Worm (Caenorhabditis elegans): ENCODE measurements around the gene ZK1248.17.

DNA sequence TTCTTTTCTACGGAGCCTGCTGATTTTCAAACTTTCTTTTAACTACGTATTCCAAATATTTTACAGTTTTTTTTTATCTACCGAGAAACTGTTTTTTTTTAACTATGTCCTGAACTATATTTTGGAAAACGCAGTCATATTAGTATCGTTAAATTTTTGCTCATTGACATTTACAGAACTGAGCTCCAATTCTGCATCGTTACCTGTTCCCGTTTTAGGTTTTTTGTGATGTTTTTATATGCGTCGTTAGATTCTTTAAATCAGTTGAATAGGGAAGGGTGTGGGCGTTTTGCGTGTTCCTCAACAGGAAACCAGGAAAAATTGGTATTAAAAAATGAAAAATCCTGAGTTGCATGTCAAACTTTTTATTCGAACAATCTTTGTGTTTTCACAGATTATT lies 47.5 kb upstream of the ZK1248.17 start:
- TF ChIP-seq jun-1 (tag; optimal IDR thresholded peaks at IDR 0.05), result peak; percentile 26
- no peak for TF ChIP-seq mep-1 (tag; optimal IDR thresholded peaks at IDR 0.05)
- TF ChIP-seq sptf-1 (tag; optimal IDR thresholded peaks at IDR 0.05), result no peak
- no peak for TF ChIP-seq zag-1 (tag; optimal IDR thresholded peaks at IDR 0.05)
- no peak for TF ChIP-seq unc-62 (GFP tag; optimal IDR thresholded peaks at IDR 0.05)
- no peak for TF ChIP-seq nhr-20 (tag; optimal IDR thresholded peaks at IDR 0.05)
- TF ChIP-seq nhr-11 (tag; optimal IDR thresholded peaks at IDR 0.05), result no peak
- no peak for TF ChIP-seq ztf-11 (tag; optimal IDR thresholded peaks at IDR 0.05)
- no peak for TF ChIP-seq egl-27 (tag; optimal IDR thresholded peaks at IDR 0.05)
- no peak for TF ChIP-seq hlh-17 (GFP tag; optimal IDR thresholded peaks at IDR 0.05; ENCODE audit: borderline replicate concordance)
- TF ChIP-seq nhr-84 (tag; optimal IDR thresholded peaks at IDR 0.05), result no peak
- TF ChIP-seq lsy-2 (tag; optimal IDR thresholded peaks at IDR 0.05), result no peak
- no peak for TF ChIP-seq ama-1 (optimal IDR thresholded peaks at IDR 0.05)
- no peak for TF ChIP-seq irx-1 (tag; optimal IDR thresholded peaks at IDR 0.05)

Measured in whole organism, L1 larva.